Worm (Caenorhabditis elegans) whole organism, early embryonic: ENCODE results near the gene elc-2.

ENCODE experiments used
- ama-1 ChIP-seq: fragments of 150-350 bp; optimal IDR thresholded peaks from 2 replicates; lab custom pipeline; 2014
- pes-1 ChIP-seq: fragments of 200-800 bp; sonication (Bioruptor generic); IDR thresholded peaks from 2 replicates; pipeline ENCODE4 v1.3.6; 2022; ENCODE audit warnings: missing genetic modification reagents, missing genetic modification characterization, missing compliant biosample characterization

ce11 chrX:1811436-1811835 is 33.5 kb upstream of the elc-2 start, which contains the start of gene C14E2.3:
- TF ChIP-seq ama-1 (no peak), pes-1 (GFP tag; lab: Robert Waterston, UW) (no peak)
